Worm (Caenorhabditis elegans) whole organism, late embryonic: ENCODE results near the gene npr-11.

Source experiments
- C08G9.2 ChIP-seq: sonication (generic microtip); optimal IDR thresholded peaks from 2 replicates; lab custom pipeline; 2016; ENCODE audit warnings: mild to moderate bottlenecking, missing genetic modification characterization, moderate library complexity, missing compliant biosample characterization
- C38D4.7 ChIP-seq: fragments of 200-800 bp; sonication (Bioruptor generic); optimal IDR thresholded peaks from 2 replicates; lab custom pipeline; 2018; ENCODE audit warnings: mild to moderate bottlenecking, missing genetic modification characterization, moderate library complexity, missing compliant biosample characterization
- F13H6.1 ChIP-seq: sonication (generic microtip); optimal IDR thresholded peaks from 2 replicates; lab custom pipeline; 2016; ENCODE audit warnings: missing genetic modification characterization, missing compliant biosample characterization
- K02D7.2 ChIP-seq: sonication (generic microtip); optimal IDR thresholded peaks from 2 replicates; lab custom pipeline; 2017; ENCODE audit warnings: mild to moderate bottlenecking, missing genetic modification characterization, missing compliant biosample characterization
- ceh-14 ChIP-seq: sonication (generic microtip); optimal IDR thresholded peaks from 2 replicates; lab custom pipeline; 2016; ENCODE audit warnings: missing genotype, missing genetic modification characterization, missing compliant biosample characterization
- ceh-18 ChIP-seq: sonication (generic microtip); optimal IDR thresholded peaks from 2 replicates; lab custom pipeline; 2016; ENCODE audit warnings: missing genetic modification characterization, missing compliant biosample characterization
- ceh-2 ChIP-seq: sonication (generic microtip); optimal IDR thresholded peaks from 2 replicates; lab custom pipeline; 2016; ENCODE audit warnings: missing genotype, missing genetic modification characterization, missing compliant biosample characterization
- ceh-22 ChIP-seq: sonication (generic microtip); optimal IDR thresholded peaks from 2 replicates; lab custom pipeline; 2017; ENCODE audit warnings: missing biosample characterization, missing genetic modification characterization
- ceh-24 ChIP-seq: sonication (generic microtip); optimal IDR thresholded peaks from 2 replicates; lab custom pipeline; 2016; ENCODE audit warnings: mild to moderate bottlenecking, missing genetic modification characterization, missing compliant biosample characterization
- ceh-30 ChIP-seq: fragments of 150-350 bp; optimal IDR thresholded peaks from 2 replicates; lab custom pipeline; 2014; ENCODE audit warnings: missing biosample characterization, missing genetic modification characterization
- ceh-45 ChIP-seq: fragments of 200-800 bp; sonication (Bioruptor generic); IDR thresholded peaks from 2 replicates; pipeline ENCODE4 v1.3.6; 2022; ENCODE audit warnings: missing genetic modification reagents, missing genetic modification characterization, missing compliant biosample characterization
- ceh-9 ChIP-seq: sonication (generic microtip); optimal IDR thresholded peaks from 2 replicates; lab custom pipeline; 2016; ENCODE audit warnings: mild to moderate bottlenecking, missing genetic modification characterization, inconsistent platforms, missing compliant biosample characterization
- che-1 ChIP-seq: sonication (generic microtip); optimal IDR thresholded peaks from 2 replicates; lab custom pipeline; 2016; ENCODE audit warnings: mild to moderate bottlenecking, missing genetic modification characterization, missing compliant biosample characterization
- elt-2 ChIP-seq: sonication (generic microtip); optimal IDR thresholded peaks from 2 replicates; lab custom pipeline; 2016; ENCODE audit warnings: missing genetic modification reagents, missing genetic modification characterization, missing compliant biosample characterization
- elt-4 ChIP-seq: sonication (generic microtip); optimal IDR thresholded peaks from 2 replicates; lab custom pipeline; 2016; ENCODE audit warnings: missing genetic modification characterization, missing compliant biosample characterization
- ets-4 ChIP-seq: sonication (generic microtip); optimal IDR thresholded peaks from 2 replicates; lab custom pipeline; 2016; ENCODE audit warnings: missing genetic modification characterization, missing compliant biosample characterization
- eyg-1 ChIP-seq: sonication (generic microtip); optimal IDR thresholded peaks from 2 replicates; lab custom pipeline; 2016; ENCODE audit warnings: missing genotype, missing genetic modification characterization, missing compliant biosample characterization
- fkh-10 ChIP-seq: fragments of 150-350 bp; optimal IDR thresholded peaks from 2 replicates; lab custom pipeline; 2014; ENCODE audit warnings: missing biosample characterization, missing genetic modification reagents, missing genetic modification characterization
- fkh-6 ChIP-seq: sonication (generic microtip); optimal IDR thresholded peaks from 2 replicates; lab custom pipeline; 2016; ENCODE audit warnings: missing genetic modification characterization, missing compliant biosample characterization
- gmeb-2 ChIP-seq: sonication (generic microtip); optimal IDR thresholded peaks from 2 replicates; lab custom pipeline; 2016; ENCODE audit warnings: missing genetic modification characterization, inconsistent platforms, missing compliant biosample characterization
- hlh-30 ChIP-seq: sonication (generic microtip); optimal IDR thresholded peaks from 2 replicates; lab custom pipeline; 2017; ENCODE audit warnings: antibody characterized with exemption, missing genetic modification characterization, missing compliant biosample characterization; ENCODE audit not compliant: insufficient read depth
- hlh-8 ChIP-seq: sonication (generic microtip); optimal IDR thresholded peaks from 2 replicates; lab custom pipeline; 2016; ENCODE audit warnings: missing genotype, missing genetic modification characterization, missing compliant biosample characterization
- lim-6 ChIP-seq: sonication (generic microtip); optimal IDR thresholded peaks from 2 replicates; lab custom pipeline; 2016; ENCODE audit warnings: missing genetic modification characterization, missing compliant biosample characterization
- madf-2 ChIP-seq: sonication (generic microtip); optimal IDR thresholded peaks from 2 replicates; lab custom pipeline; 2017; ENCODE audit warnings: missing genetic modification characterization, missing compliant biosample characterization
- nfya-1 ChIP-seq: sonication (generic microtip); optimal IDR thresholded peaks from 2 replicates; lab custom pipeline; 2017; ENCODE audit warnings: missing genetic modification characterization, mild to moderate bottlenecking, missing compliant biosample characterization, antibody characterized with exemption, moderate library complexity
- odd-2 ChIP-seq: sonication (generic microtip); optimal IDR thresholded peaks from 2 replicates; lab custom pipeline; 2017; ENCODE audit warnings: antibody characterized with exemption, mild to moderate bottlenecking, missing genetic modification characterization, missing compliant biosample characterization
- pax-1 ChIP-seq: fragments of 150-350 bp; optimal IDR thresholded peaks from 2 replicates; lab custom pipeline; 2014; ENCODE audit warnings: missing biosample characterization, missing genetic modification characterization
- pha-4 ChIP-seq: fragments of 150-350 bp; optimal IDR thresholded peaks from 2 replicates; lab custom pipeline; 2018; ENCODE audit warnings: missing biosample characterization, missing genetic modification reagents, missing genetic modification characterization
- rnt-1 ChIP-seq: sonication (generic microtip); optimal IDR thresholded peaks from 2 replicates; lab custom pipeline; 2016; ENCODE audit warnings: missing genetic modification characterization, missing compliant biosample characterization
- sdc-2 ChIP-seq: sonication (generic microtip); optimal IDR thresholded peaks from 2 replicates; lab custom pipeline; 2016; ENCODE audit warnings: missing genotype, missing genetic modification characterization, missing compliant biosample characterization
- sox-2 ChIP-seq: fragments of 200-800 bp; sonication (Bioruptor generic); IDR thresholded peaks from 2 replicates; pipeline ENCODE4 v1.3.6; 2022; ENCODE audit warnings: missing genetic modification reagents, missing genetic modification characterization, missing compliant biosample characterization
- syd-9 ChIP-seq: sonication (generic microtip); optimal IDR thresholded peaks from 2 replicates; lab custom pipeline; 2016; ENCODE audit warnings: mild to moderate bottlenecking, missing genetic modification characterization, moderate library complexity, missing compliant biosample characterization
- ttx-3 ChIP-seq: sonication (generic microtip); optimal IDR thresholded peaks from 2 replicates; lab custom pipeline; 2016; ENCODE audit warnings: missing genetic modification reagents, missing genetic modification characterization, missing compliant biosample characterization
- unc-42 ChIP-seq: sonication (generic microtip); optimal IDR thresholded peaks from 2 replicates; lab custom pipeline; 2016; ENCODE audit warnings: missing genotype, missing genetic modification characterization, missing compliant biosample characterization
- unc-55 ChIP-seq: sonication (generic microtip); optimal IDR thresholded peaks from 2 replicates; lab custom pipeline; 2017; ENCODE audit warnings: missing biosample characterization, missing genetic modification reagents, missing genetic modification characterization
- zip-5 ChIP-seq: sonication (generic microtip); optimal IDR thresholded peaks from 2 replicates; lab custom pipeline; 2016; ENCODE audit warnings: missing genetic modification characterization, missing compliant biosample characterization
- ztf-16 ChIP-seq: sonication (generic microtip); optimal IDR thresholded peaks from 2 replicates; lab custom pipeline; 2017; ENCODE audit warnings: missing genetic modification characterization, missing compliant biosample characterization

The npr-11 gene

ce11 chrX:1294607-1295303 lies 39.3 kb upstream of the npr-11 start, which contains the start of gene dop-4:
Gene dop-4 (plus strand): TSS chrX:1295253.
- TF ChIP-seq unc-42 (peak; percentile 53), sdc-2 (tag; lab: Kevin White, UChicago) (no peak)

- TF ChIP-seq nfya-1 (no peak), C38D4.7 (GFP tag; lab: Kevin White, UChicago) (no peak), sox-2 (GFP tag; lab: Robert Waterston, UW) (no peak), elt-4 (tag; lab: Kevin White, UChicago) (no peak), hlh-30 (tag; lab: Kevin White, UChicago) (no peak), hlh-8 (tag; lab: Kevin White, UChicago) (no peak), ceh-22 (tag; lab: Kevin White, UChicago) (no peak), K02D7.2 (tag; lab: Kevin White, UChicago) (no peak), ztf-16 (no peak), gmeb-2 (tag; lab: Kevin White, UChicago) (no peak), fkh-10 (GFP tag; lab: Kevin White, UChicago) (no peak), ttx-3 (tag; lab: Kevin White, UChicago) (no peak), ceh-24 (tag; lab: Kevin White, UChicago) (no peak)
- TF ChIP-seq, all 69 proteins: peak for 0
Measured at ce11 chrX:1293471-1293870, 38.0 kb upstream of the npr-11 start.

- TF ChIP-seq ceh-2 (tag; lab: Kevin White, UChicago) (no peak), pha-4 (tag; lab: Kevin White, UChicago) (no peak), madf-2 (tag; lab: Kevin White, UChicago) (no peak), rnt-1 (tag; lab: Kevin White, UChicago) (no peak), ceh-9 (tag; lab: Kevin White, UChicago) (no peak), unc-55 (GFP tag; lab: Kevin White, UChicago) (no peak), fkh-6 (tag; lab: Kevin White, UChicago) (no peak), ceh-18 (no peak), pax-1 (tag; lab: Kevin White, UChicago) (no peak), ceh-22 (tag; lab: Kevin White, UChicago) (no peak), elt-2 (tag; lab: Kevin White, UChicago) (no peak), F13H6.1 (no peak), syd-9 (tag; lab: Kevin White, UChicago) (no peak), fkh-10 (GFP tag; lab: Kevin White, UChicago) (no peak), lim-6 (no peak)
- TF ChIP-seq, all 69 proteins: peak for 0
Measured at ce11 chrX:1292894-1293293, 37.4 kb upstream of the npr-11 start.

- no peak for TF ChIP-seq ceh-9 (tag; lab: Kevin White, UChicago)
- no peak for TF ChIP-seq ceh-30 (tag; lab: Kevin White, UChicago)
- TF ChIP-seq elt-2 (tag; lab: Kevin White, UChicago): peak; percentile 22
- no peak for TF ChIP-seq che-1 (tag; lab: Kevin White, UChicago)
Measured at ce11 chrX:1272539-1272938, 17.1 kb upstream of the npr-11 start, which contains the start of gene C52B11.5. Gene C52B11.5 (plus strand): TSS chrX:1272788.

ce11 chrX:1270598-1270997 lies 15.2 kb upstream of the npr-11 start, which contains the start of gene C25G6.1:
Gene C25G6.1 (plus strand): TSS chrX:1270898.
- no peak for TF ChIP-seq elt-4 (tag; lab: Kevin White, UChicago)
- TF ChIP-seq ceh-45 (GFP tag; lab: Robert Waterston, UW): no peak
- no peak for TF ChIP-seq unc-42
- no peak for TF ChIP-seq eyg-1 (tag; lab: Kevin White, UChicago)
- no peak for TF ChIP-seq ets-4 (tag; lab: Kevin White, UChicago)
- no peak for TF ChIP-seq rnt-1 (tag; lab: Kevin White, UChicago)
- no peak for TF ChIP-seq odd-2 (tag; lab: Kevin White, UChicago)
- no peak for TF ChIP-seq K02D7.2 (tag; lab: Kevin White, UChicago)
- no peak for TF ChIP-seq ceh-14 (tag; lab: Kevin White, UChicago)
- no peak for TF ChIP-seq zip-5 (tag; lab: Kevin White, UChicago)
- no peak for TF ChIP-seq syd-9 (tag; lab: Kevin White, UChicago)
- TF ChIP-seq C08G9.2: no peak
